Worm (Caenorhabditis elegans) whole organism, midembryonic: ENCODE results near the gene gldi-2.

ENCODE experiments used
- cog-1 ChIP-seq: sonication (generic microtip); optimal IDR thresholded peaks from 2 replicates; lab custom pipeline; 2016; ENCODE audit warnings: missing genetic modification characterization, missing compliant biosample characterization
- flt-1 ChIP-seq: fragments of 200-800 bp; sonication (Bioruptor generic); IDR thresholded peaks from 2 replicates; pipeline ENCODE4 v1.3.6; 2022; ENCODE audit warnings: missing genetic modification characterization, missing compliant biosample characterization

DNA sequence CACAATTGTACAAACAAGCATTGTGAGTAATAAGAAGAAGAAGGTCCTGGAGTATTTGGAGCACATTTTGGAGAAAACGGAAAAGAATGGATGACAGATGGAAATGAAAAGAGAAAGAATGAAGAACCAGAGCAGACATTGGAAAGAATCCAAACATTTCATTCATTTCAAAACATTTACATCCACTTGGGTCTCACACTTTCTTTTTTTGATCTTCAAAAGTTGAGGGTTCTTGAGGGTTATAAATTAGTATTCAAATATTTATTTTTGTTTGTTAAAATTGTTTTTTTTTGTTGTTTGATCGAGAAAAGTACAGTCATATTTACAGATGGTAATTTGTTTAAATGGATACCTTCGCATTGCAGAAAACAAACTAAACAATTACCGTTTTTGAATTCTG lies 49.5 kb upstream of the gldi-2 start, which contains the start of gene T14B4.9:
- TF ChIP-seq flt-1 (GFP tag; lab: Robert Waterston, UW) (no peak), cog-1 (tag; lab: Kevin White, UChicago) (no peak)
